Worm (Caenorhabditis elegans): ENCODE results near the gene bpnt-1.
A peak's percentile ranks its signal among the peaks of the same experiment; 100 is the strongest.

The bpnt-1 gene

DNA sequence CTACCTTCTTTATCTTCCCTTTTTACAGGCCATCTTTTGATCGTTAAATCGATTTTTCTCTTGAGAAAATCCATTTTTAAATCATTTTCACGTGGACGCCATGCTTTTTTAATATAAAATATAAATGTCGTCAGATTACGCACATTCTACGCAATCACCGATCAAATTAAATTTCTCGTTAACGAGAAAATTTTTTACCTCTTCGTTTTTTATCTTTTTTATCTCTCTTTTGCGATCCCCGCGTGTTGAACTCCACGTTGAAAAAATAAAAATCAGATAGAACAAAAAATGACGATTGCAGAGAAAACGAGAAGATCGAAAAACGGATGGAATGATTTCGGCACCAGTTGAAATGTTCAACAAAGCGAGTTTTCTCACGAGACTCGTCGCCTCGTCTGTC lies at the start of gene bpnt-1:
Gene bpnt-1, plus strand, starts transcription at position 301 of the 400 bp plus-strand sequence.
- TF ChIP-seq cog-1 (tag; optimal IDR thresholded peaks at IDR 0.05) (no peak), ztf-29 (GFP tag; IDR thresholded peaks at IDR 0.05) (no peak), T22C8.4 (GFP tag; IDR thresholded peaks at IDR 0.05) (no peak), ref-1 (GFP tag; conservative IDR thresholded peaks at IDR 0.05) (no peak), tab-1 (GFP tag; IDR thresholded peaks at IDR 0.05) (no peak), med-1 (GFP tag; optimal IDR thresholded peaks at IDR 0.05; ENCODE audit: insufficient read depth) (no peak)

DNA sequence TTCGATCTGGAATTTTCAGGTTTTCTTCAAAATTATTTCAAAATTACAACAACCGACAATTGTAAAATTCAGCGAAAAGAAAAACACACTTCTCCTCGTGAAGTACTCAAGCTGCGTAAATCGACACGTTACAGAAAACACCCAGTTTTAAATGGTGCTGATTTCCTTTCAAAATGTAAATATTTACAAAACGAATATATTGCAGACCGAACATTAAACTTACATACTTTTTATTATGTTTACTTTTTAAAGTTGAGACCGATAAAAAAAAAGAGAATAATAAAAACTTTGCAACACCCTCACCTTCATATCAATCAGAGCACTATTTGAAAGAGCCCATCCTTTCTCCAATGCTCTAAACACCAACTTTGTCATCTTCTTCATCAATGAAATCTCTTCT lies 49.2 kb upstream of the bpnt-1 start:
- TF ChIP-seq ztf-29 (GFP tag; IDR thresholded peaks at IDR 0.05) (no peak), klf-2 (GFP tag; conservative IDR thresholded peaks at IDR 0.05) (no peak), ztf-23 (GFP tag; IDR thresholded peaks at IDR 0.05) (no peak), tab-1 (GFP tag; IDR thresholded peaks at IDR 0.05) (no peak), flt-1 (GFP tag; IDR thresholded peaks at IDR 0.05) (no peak), T22C8.4 (GFP tag; IDR thresholded peaks at IDR 0.05) (no peak), cog-1 (tag; optimal IDR thresholded peaks at IDR 0.05) (no peak), med-1 (GFP tag; optimal IDR thresholded peaks at IDR 0.05; ENCODE audit: insufficient read depth) (no peak), ref-1 (GFP tag; conservative IDR thresholded peaks at IDR 0.05) (no peak)

DNA sequence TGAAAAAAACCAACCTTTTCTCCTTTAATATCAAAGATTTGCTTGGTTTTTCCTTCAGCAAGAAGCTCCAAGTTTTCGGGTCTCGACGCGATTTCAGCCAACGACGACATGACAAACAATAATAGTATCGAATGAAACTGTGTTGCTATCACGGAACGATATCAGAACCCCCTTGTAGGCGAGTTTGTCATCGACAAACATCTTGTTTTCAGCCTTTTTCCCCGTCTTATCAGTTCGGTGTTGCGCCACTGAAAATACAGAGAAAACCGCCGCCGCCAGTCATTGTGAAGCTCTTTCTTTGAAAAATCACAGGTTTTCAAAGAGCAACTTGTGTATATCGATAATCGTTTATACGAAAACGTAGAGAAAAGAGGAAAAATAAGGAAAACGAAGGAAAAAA lies 47.6 kb upstream of the bpnt-1 start, which contains the start of gene paic-1:
Gene paic-1, minus strand, starts transcription at position 120 of the 400 bp plus-strand sequence.
- TF ChIP-seq flt-1 (GFP tag; IDR thresholded peaks at IDR 0.05): no peak
- TF ChIP-seq ref-1 (GFP tag; conservative IDR thresholded peaks at IDR 0.05): no peak
- TF ChIP-seq ztf-23 (GFP tag; IDR thresholded peaks at IDR 0.05): no peak
- TF ChIP-seq klf-2 (GFP tag; conservative IDR thresholded peaks at IDR 0.05): no peak
- no peak for TF ChIP-seq cog-1 (tag; optimal IDR thresholded peaks at IDR 0.05)
- TF ChIP-seq ztf-29 (GFP tag; IDR thresholded peaks at IDR 0.05): no peak
- TF ChIP-seq med-1 (GFP tag; optimal IDR thresholded peaks at IDR 0.05; ENCODE audit: insufficient read depth): no peak
- no peak for TF ChIP-seq tab-1 (GFP tag; IDR thresholded peaks at IDR 0.05)
- TF ChIP-seq T22C8.4 (GFP tag; IDR thresholded peaks at IDR 0.05): no peak

DNA sequence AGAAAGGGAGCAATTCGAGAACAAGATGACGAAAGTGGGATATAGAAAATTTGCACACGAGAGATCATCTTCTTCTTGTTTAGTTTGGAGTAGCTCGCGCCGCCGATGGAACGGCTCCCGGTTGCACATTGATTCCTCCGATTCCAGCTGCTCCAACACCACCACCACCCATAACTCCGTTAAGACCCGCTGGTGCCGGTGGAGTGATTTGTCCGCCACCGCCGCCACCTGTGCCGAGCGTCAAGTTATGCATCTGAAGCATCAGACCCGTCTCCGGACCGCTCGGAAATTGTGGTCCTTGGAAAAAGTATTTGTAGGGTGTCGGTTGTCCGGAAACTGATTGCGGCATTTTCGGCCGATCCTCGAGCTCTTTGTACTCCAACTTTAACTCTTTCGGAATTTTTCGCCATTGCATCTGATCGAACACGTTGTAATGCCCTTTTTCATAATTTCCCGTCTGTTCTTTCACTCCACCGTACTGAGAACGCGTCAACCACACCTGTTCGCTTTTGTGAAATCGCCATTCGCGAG lies 47.1 kb upstream of the bpnt-1 start:
- TF ChIP-seq T22C8.4 (GFP tag; IDR thresholded peaks at IDR 0.05): no peak
- no peak for TF ChIP-seq med-1 (GFP tag; optimal IDR thresholded peaks at IDR 0.05; ENCODE audit: insufficient read depth)
- no peak for TF ChIP-seq ztf-23 (GFP tag; IDR thresholded peaks at IDR 0.05)
- no peak for TF ChIP-seq ztf-29 (GFP tag; IDR thresholded peaks at IDR 0.05)
- TF ChIP-seq cog-1 (tag; optimal IDR thresholded peaks at IDR 0.05): no peak
- no peak for TF ChIP-seq flt-1 (GFP tag; IDR thresholded peaks at IDR 0.05)
- TF ChIP-seq tab-1 (GFP tag; IDR thresholded peaks at IDR 0.05): no peak
- no peak for TF ChIP-seq ref-1 (GFP tag; conservative IDR thresholded peaks at IDR 0.05)
- TF ChIP-seq klf-2 (GFP tag; conservative IDR thresholded peaks at IDR 0.05): no peak

DNA sequence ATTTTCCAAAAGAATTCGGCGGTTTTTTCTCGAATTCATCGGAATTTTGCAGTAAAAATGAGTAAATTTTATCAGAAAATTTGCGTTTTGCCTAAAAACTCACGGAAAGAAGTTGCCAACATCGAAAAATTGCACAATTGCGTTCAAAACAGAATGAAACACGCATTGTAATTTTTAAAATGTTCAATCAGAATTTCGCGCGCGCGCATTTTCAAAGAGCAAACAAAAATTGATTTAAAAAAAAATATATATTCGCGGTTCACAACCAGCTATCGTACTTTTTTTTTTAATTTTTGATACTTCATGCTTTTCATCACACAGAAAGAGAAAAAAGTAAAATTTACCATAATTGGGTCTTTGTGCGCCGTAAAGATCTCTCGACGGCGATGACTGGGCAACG lies 45.2 kb upstream of the bpnt-1 start:
- TF ChIP-seq ztf-29 (GFP tag; IDR thresholded peaks at IDR 0.05) (no peak), flt-1 (GFP tag; IDR thresholded peaks at IDR 0.05) (no peak)

DNA sequence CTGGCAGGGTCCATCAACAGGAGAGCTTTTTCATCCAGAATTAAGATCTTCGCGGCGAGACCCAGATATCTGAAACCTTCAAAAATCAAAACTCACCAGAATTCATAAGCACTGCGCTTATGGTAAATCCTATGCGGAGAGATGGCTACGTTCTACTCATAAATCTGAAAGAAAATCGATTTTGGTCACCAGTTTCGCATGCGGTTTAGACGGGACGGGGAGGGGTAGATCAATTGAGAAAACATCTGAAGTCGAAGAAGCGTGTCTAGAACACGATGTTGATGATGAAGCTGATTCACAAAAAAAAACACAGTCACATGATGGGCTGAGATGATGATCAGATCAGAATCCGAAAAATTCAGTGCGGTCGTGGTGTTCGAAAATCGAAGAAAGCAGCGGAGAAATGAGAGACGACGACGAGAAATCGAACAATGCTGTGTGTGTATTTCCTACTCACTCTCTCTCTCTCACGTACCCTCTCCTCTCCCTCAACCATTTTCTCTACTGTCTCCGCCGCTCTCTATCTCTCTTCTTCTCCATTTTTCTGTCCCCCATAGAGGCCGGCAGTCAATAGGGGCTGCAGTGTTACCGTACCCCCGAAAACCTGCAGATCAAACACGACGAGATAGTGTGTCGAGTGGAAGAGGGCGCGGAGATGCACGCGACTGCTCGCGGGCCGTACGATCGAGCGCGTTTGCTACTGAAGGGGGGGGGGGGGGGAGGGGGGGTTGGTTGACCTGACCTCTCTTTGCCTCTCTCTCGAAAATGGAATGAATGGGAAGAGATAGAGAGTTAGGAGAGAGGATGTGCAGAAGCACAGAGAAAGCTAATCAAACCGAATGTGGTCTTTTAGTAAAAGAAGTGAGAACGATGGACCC lies 43.5 kb upstream of the bpnt-1 start, which contains the start of gene ntl-2:
Gene ntl-2, minus strand, starts transcription at position 171 of the 878 bp plus-strand sequence.
- no peak for TF ChIP-seq med-1 (GFP tag; optimal IDR thresholded peaks at IDR 0.05; ENCODE audit: insufficient read depth)
- TF ChIP-seq ref-1 (GFP tag; conservative IDR thresholded peaks at IDR 0.05): no peak
- TF ChIP-seq ztf-29 (GFP tag; IDR thresholded peaks at IDR 0.05): peak; percentile 47; the same call in 1 of the 2 replicates
- TF ChIP-seq ztf-23 (GFP tag; IDR thresholded peaks at IDR 0.05): peak; percentile 78
- peak; percentile 85 for TF ChIP-seq cog-1 (tag; optimal IDR thresholded peaks at IDR 0.05)
- 0 out of 2 replicates have a peak, but pooled peaks have one; percentile 11 for TF ChIP-seq T22C8.4 (GFP tag; IDR thresholded peaks at IDR 0.05)
- TF ChIP-seq flt-1 (GFP tag; IDR thresholded peaks at IDR 0.05): peak; percentile 83; the same call in 1 of the 2 replicates
- 0 out of 2 replicates have a peak, but pooled peaks have one; percentile 50 for TF ChIP-seq klf-2 (GFP tag; conservative IDR thresholded peaks at IDR 0.05)
- TF ChIP-seq tab-1 (GFP tag; IDR thresholded peaks at IDR 0.05): peak; percentile 70; the same call in 1 of the 2 replicates

DNA sequence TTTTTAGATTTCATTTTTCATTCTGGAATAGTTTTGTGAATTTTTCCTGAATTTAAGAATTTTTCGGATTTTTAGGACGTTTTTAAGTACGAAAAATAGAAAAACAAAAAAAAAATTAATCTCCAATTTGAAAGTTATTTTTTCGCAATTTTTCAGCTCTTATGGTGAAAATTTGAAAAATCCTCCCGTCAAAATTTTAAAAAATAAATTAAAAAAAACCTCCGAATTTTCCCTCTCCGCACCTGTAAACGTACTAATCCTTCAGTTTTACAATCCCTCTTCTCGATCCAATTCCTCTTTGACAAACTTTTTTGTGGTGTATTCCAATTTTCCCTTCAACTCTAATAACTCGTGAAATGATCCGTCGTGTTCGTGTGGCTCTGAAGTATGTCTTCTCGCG lies 41.9 kb upstream of the bpnt-1 start, which contains the start of gene B0286.1:
Gene B0286.1, plus strand, starts transcription at position 301 of the 400 bp plus-strand sequence.
- TF ChIP-seq ref-1 (GFP tag; conservative IDR thresholded peaks at IDR 0.05) (no peak), T22C8.4 (GFP tag; IDR thresholded peaks at IDR 0.05) (no peak), ztf-23 (GFP tag; IDR thresholded peaks at IDR 0.05) (no peak), klf-2 (GFP tag; conservative IDR thresholded peaks at IDR 0.05) (no peak), cog-1 (tag; optimal IDR thresholded peaks at IDR 0.05) (no peak), flt-1 (GFP tag; IDR thresholded peaks at IDR 0.05) (no peak), tab-1 (GFP tag; IDR thresholded peaks at IDR 0.05) (no peak), med-1 (GFP tag; optimal IDR thresholded peaks at IDR 0.05; ENCODE audit: insufficient read depth) (no peak), ztf-29 (GFP tag; IDR thresholded peaks at IDR 0.05) (no peak)

DNA sequence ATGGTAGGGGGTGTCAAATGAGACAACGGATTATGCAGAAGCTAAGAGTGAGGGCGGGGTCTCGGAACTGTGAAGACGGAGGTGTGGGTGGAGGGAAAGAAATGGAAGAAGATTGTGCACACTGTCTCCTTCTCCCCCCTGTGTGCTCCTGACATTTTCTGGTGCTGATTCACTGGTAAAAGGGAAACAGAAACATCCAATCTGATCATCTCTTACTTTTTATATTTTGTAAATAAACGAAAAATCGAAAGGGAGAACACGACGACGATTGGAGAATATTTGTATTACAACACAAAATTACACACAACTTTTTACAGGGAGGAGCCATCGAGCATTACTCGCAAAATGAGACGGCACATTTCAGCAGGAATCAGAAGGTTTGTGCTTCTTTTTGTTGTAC lies 36.8 kb upstream of the bpnt-1 start, which contains the start of gene fkh-6:
Gene fkh-6, minus strand, starts transcription at position 101 of the 400 bp plus-strand sequence.
- TF ChIP-seq med-1 (GFP tag; optimal IDR thresholded peaks at IDR 0.05; ENCODE audit: insufficient read depth): no peak
- TF ChIP-seq ztf-29 (GFP tag; IDR thresholded peaks at IDR 0.05): no peak
- TF ChIP-seq ref-1 (GFP tag; conservative IDR thresholded peaks at IDR 0.05): no peak
- TF ChIP-seq klf-2 (GFP tag; conservative IDR thresholded peaks at IDR 0.05): no peak
- TF ChIP-seq flt-1 (GFP tag; IDR thresholded peaks at IDR 0.05): no peak
- TF ChIP-seq tab-1 (GFP tag; IDR thresholded peaks at IDR 0.05): no peak
- TF ChIP-seq cog-1 (tag; optimal IDR thresholded peaks at IDR 0.05): no peak
- no peak for TF ChIP-seq ztf-23 (GFP tag; IDR thresholded peaks at IDR 0.05)
- no peak for TF ChIP-seq T22C8.4 (GFP tag; IDR thresholded peaks at IDR 0.05)

DNA sequence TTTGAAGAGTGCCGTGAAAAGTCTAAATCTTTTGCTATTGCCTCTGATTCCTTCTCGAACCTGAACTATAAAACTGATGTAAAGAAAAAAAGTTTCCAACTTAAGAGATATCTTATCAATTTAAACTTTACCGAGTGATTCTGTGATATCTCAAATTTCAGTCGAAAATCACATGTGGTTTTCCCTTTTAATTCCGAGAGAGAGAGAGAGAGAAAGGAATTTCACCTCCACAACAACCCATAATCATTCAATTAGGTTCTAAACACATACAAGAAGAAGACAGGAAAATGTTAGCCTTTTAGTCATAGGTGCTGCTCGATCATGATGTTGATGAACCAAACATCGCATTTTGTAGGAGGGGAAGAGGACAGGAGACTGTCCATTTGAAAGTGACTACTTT lies 29.0 kb upstream of the bpnt-1 start:
- TF ChIP-seq klf-2 (GFP tag; conservative IDR thresholded peaks at IDR 0.05) (no peak), med-1 (GFP tag; optimal IDR thresholded peaks at IDR 0.05; ENCODE audit: insufficient read depth) (no peak), ztf-23 (GFP tag; IDR thresholded peaks at IDR 0.05) (no peak), cog-1 (tag; optimal IDR thresholded peaks at IDR 0.05) (no peak), ref-1 (GFP tag; conservative IDR thresholded peaks at IDR 0.05) (no peak), ztf-29 (GFP tag; IDR thresholded peaks at IDR 0.05) (no peak), tab-1 (GFP tag; IDR thresholded peaks at IDR 0.05) (no peak), T22C8.4 (GFP tag; IDR thresholded peaks at IDR 0.05) (no peak), flt-1 (GFP tag; IDR thresholded peaks at IDR 0.05) (no peak)
